Worm (Caenorhabditis elegans): Measurements from ENCODE around the gene seb-3.

The seb-3 gene

DNA sequence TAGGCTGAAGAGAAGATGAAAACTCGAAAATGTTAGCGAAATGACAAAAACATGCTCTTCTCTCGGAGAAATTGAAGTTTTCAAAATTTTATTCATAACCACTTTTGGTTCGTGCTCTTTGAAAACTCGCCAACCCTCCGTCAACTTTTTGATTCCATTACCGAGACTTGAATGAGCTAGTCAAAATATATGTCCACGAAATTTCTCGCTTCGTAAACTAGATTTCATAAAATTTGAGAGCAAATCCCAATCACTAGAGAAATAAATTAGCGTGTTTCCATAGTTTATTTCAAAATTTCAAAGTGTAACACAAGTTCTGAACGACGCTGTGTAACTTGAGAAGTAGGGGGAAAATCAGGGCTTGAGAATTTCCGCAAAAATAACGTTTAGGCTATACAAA is 32.4 kb upstream of the seb-3 start:
- peak; percentile 14 for TF ChIP-seq nhr-85 (tag)
- TF ChIP-seq fkh-10 (GFP tag; optimal IDR thresholded peaks at IDR 0.05) = peak; percentile 8
- TF ChIP-seq lsy-2 (tag; optimal IDR thresholded peaks at IDR 0.05) = no peak
- no peak for TF ChIP-seq aha-1 (tag; optimal IDR thresholded peaks at IDR 0.05)

DNA sequence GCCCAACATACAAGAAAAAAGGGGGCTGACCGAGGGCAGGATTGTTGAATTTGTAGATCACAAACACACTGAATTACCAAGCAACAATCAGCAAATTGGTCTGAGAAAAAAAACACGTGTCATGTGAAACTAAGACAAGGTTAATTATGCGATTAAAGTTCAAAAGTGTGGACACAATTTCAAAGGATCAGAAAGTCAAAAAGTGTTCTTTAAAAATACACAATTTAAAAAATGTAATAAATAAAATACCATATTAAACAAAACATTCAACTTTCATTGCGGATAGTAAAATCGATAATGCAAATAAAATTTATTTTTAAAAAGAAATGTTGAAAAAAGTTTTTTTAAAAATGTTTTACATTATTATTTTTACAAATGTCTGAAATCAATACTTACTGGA is 27.0 kb upstream of the seb-3 start, which contains the start of gene cutl-3:
TSS of gene cutl-3 (minus strand) at position 101 of the 400 bp plus-strand sequence.
- TF ChIP-seq unc-86 (tag; optimal IDR thresholded peaks at IDR 0.05) (no peak), zip-4 (GFP tag; optimal IDR thresholded peaks at IDR 0.05) (no peak), lin-14 (GFP tag; optimal IDR thresholded peaks at IDR 0.05) (no peak), nhr-237 (tag; optimal IDR thresholded peaks at IDR 0.05) (no peak), jun-1 (tag; optimal IDR thresholded peaks at IDR 0.05) (no peak), nhr-11 (tag; optimal IDR thresholded peaks at IDR 0.05) (no peak), lin-35 (GFP tag; optimal IDR thresholded peaks at IDR 0.05) (no peak), tbx-2 (tag; optimal IDR thresholded peaks at IDR 0.05) (no peak), egl-13 (tag; optimal IDR thresholded peaks at IDR 0.05) (no peak), pax-3 (tag; optimal IDR thresholded peaks at IDR 0.05) (no peak)

DNA sequence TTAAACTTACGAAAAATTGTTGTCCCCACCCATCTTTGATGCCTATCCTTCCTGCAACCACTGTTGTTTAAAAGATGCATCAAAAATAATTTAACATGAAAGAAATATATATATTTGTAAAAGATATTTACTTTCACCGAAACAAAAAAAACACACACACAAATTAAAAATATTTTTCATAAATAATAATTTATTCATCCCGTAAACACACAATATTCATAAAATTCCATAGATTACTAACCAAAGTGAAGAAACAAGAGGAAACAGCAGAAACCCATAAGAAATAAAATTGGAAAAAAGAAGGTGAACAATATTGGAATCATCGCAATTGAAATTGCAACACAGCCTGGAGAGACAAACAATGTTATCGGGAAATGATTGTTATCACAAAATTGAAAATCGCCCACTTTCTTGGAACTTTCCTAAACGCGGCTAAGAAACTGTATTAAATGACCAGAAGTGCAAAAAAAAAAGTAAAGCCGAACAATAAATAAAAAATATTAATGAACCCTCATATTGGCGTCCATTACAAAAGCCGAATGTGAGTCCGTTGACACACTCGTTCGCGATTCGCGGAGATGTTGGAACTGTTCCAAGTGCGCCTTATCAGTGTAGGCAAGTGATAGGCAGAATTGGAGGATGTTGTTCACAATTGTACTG is 22.1 kb upstream of the seb-3 start, which contains the start of gene slc-25A18.1:
TSS of gene slc-25A18.1 (minus strand) at position 51 of the 660 bp plus-strand sequence.
- TF ChIP-seq sup-37 (GFP tag; optimal IDR thresholded peaks at IDR 0.05) (no peak), aha-1 (tag; optimal IDR thresholded peaks at IDR 0.05) (no peak), efl-1 (optimal IDR thresholded peaks at IDR 0.05) (no peak), efl-1 (GFP tag; optimal IDR thresholded peaks at IDR 0.05 in 1 of 2) (peak in 1 of 2 experiments; percentile 41), rnt-1 (tag; optimal IDR thresholded peaks at IDR 0.05) (no peak), elt-2 (tag; optimal IDR thresholded peaks at IDR 0.05) (peak; percentile 18)

DNA sequence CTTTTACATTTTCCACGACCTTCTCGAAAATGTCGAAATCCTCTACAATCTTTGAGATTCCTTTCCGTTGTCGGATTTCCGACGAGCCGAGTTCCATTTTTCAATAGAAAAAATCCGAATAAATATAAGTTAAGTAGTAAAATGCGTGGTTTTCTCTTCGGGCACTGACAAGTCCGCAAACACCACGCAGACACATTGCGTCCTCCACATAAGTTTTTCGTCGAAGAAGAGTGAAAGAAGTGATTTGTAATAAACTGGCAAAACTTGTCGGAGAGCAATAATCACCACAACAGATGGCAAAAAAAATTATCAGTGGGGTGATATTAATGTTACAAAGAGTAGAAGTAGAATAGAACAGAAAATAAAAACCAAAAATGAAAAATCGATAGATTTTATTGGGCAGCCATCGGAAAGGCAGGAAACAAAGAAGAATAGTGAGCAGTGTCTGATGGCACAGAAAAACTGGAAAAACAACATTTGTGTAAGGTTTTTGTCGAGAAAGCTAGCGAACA is 19.2 kb upstream of the seb-3 start, which contains the start of gene ergi-2:
TSS of gene ergi-2 (minus strand) at position 462 of the 512 bp plus-strand sequence.
- TF ChIP-seq rnt-1 (tag; optimal IDR thresholded peaks at IDR 0.05) = peak; percentile 1
- TF ChIP-seq ceh-90 (tag; optimal IDR thresholded peaks at IDR 0.05) = no peak
- TF ChIP-seq nhr-47 (tag; optimal IDR thresholded peaks at IDR 0.05) = peak; percentile 5
- no peak for TF ChIP-seq nhr-19 (GFP tag; conservative IDR thresholded peaks at IDR 0.05)
- TF ChIP-seq dsc-1 (tag; optimal IDR thresholded peaks at IDR 0.05) = no peak
- no peak for TF ChIP-seq nhr-90 (tag; optimal IDR thresholded peaks at IDR 0.05; ENCODE audit: poor library complexity)
- no peak for TF ChIP-seq ztf-11 (tag; optimal IDR thresholded peaks at IDR 0.05)
- TF ChIP-seq nhr-237 (tag; optimal IDR thresholded peaks at IDR 0.05) = no peak
- peak; percentile 38 for TF ChIP-seq snu-23 (GFP tag; optimal IDR thresholded peaks at IDR 0.05)
- TF ChIP-seq tlp-1 (tag; optimal IDR thresholded peaks at IDR 0.05) = no peak
- TF ChIP-seq elt-2 (tag; optimal IDR thresholded peaks at IDR 0.05) = no peak
- no peak for TF ChIP-seq unc-30 (tag; optimal IDR thresholded peaks at IDR 0.05)
- peak in 1 of 2 experiments; percentile 8 for TF ChIP-seq efl-1 (optimal IDR thresholded peaks at IDR 0.05)
- peak; percentile 2 to 46 for TF ChIP-seq efl-1 (GFP tag; optimal IDR thresholded peaks at IDR 0.05 in 1 of 2)
- no peak for TF ChIP-seq nhr-84 (tag; optimal IDR thresholded peaks at IDR 0.05)
- no peak for TF ChIP-seq lir-3 (tag; optimal IDR thresholded peaks at IDR 0.05; ENCODE audit: poor library complexity)
- no peak for TF ChIP-seq unc-86 (tag; optimal IDR thresholded peaks at IDR 0.05)
- TF ChIP-seq Y116A8C.19 (tag; optimal IDR thresholded peaks at IDR 0.05; ENCODE audit: borderline replicate concordance) = no peak
- peak; percentile 0 for TF ChIP-seq lin-14 (GFP tag; optimal IDR thresholded peaks at IDR 0.05)
- no peak for TF ChIP-seq sptf-1 (tag; optimal IDR thresholded peaks at IDR 0.05)
- no peak for TF ChIP-seq aly-2 (tag; optimal IDR thresholded peaks at IDR 0.05)
- no peak for TF ChIP-seq nhr-76 (tag; optimal IDR thresholded peaks at IDR 0.05)
- TF ChIP-seq swsn-7 (tag; optimal IDR thresholded peaks at IDR 0.05) = peak; percentile 11
- TF ChIP-seq grh-1 (GFP tag; IDR thresholded peaks at IDR 0.05) = no peak
- no peak for TF ChIP-seq nhr-11 (tag; optimal IDR thresholded peaks at IDR 0.05)
- TF ChIP-seq dpl-1 (GFP tag; optimal IDR thresholded peaks at IDR 0.05) = peak in 2 of 3 experiments; percentile 8 to 24
- TF ChIP-seq alr-1 (tag; optimal IDR thresholded peaks at IDR 0.05; ENCODE audit: borderline replicate concordance) = no peak
- TF ChIP-seq pax-3 (tag; optimal IDR thresholded peaks at IDR 0.05) = no peak
- TF ChIP-seq nhr-20 (tag; optimal IDR thresholded peaks at IDR 0.05) = peak; percentile 23
- TF ChIP-seq lsy-2 (tag; optimal IDR thresholded peaks at IDR 0.05) = peak in 1 of 2 experiments; percentile 44
- peak; percentile 3 to 23 for TF ChIP-seq lin-35 (GFP tag; optimal IDR thresholded peaks at IDR 0.05)
- TF ChIP-seq elt-3 (tag; optimal IDR thresholded peaks at IDR 0.05) = no peak
- TF ChIP-seq fkh-10 (GFP tag; optimal IDR thresholded peaks at IDR 0.05) = no peak
- peak; percentile 82 for TF ChIP-seq F16B12.6 (tag; optimal IDR thresholded peaks at IDR 0.05)
- no peak for TF ChIP-seq nhr-77 (tag; optimal IDR thresholded peaks at IDR 0.05)
- peak; percentile 15 for TF ChIP-seq nhr-71 (tag; optimal IDR thresholded peaks at IDR 0.05)
